Worm (Caenorhabditis elegans) whole organism, midembryonic: ENCODE results near the gene C06E2.2.

Experiments used
- T22C8.4 ChIP-seq: fragments of 200-800 bp; sonication (Bioruptor generic); IDR thresholded peaks from 2 replicates; pipeline ENCODE4 v1.3.6; 2022; ENCODE audit warnings: missing genetic modification characterization, missing compliant biosample characterization
- cog-1 ChIP-seq: sonication (generic microtip); optimal IDR thresholded peaks from 2 replicates; lab custom pipeline; 2016; ENCODE audit warnings: missing genetic modification characterization, missing compliant biosample characterization
- flt-1 ChIP-seq: fragments of 200-800 bp; sonication (Bioruptor generic); IDR thresholded peaks from 2 replicates; pipeline ENCODE4 v1.3.6; 2022; ENCODE audit warnings: missing genetic modification characterization, missing compliant biosample characterization
- klf-2 ChIP-seq: fragments of 200-800 bp; sonication (Bioruptor generic); conservative IDR thresholded peaks from 2 replicates; pipeline ENCODE4 v1.3.6; 2022; ENCODE audit warnings: missing genetic modification reagents, missing genetic modification characterization, missing compliant biosample characterization
- med-1 ChIP-seq: sonication (generic microtip); optimal IDR thresholded peaks from 2 replicates; lab custom pipeline; 2017; ENCODE audit warnings: missing genetic modification characterization, mild to moderate bottlenecking, missing compliant biosample characterization, antibody characterized with exemption, missing genetic modification reagents; ENCODE audit not compliant: insufficient read depth
- ref-1 ChIP-seq: fragments of 200-800 bp; sonication (Bioruptor generic); conservative IDR thresholded peaks from 2 replicates; pipeline ENCODE4 v1.3.6; 2022; ENCODE audit warnings: missing genetic modification reagents, missing genetic modification characterization, missing compliant biosample characterization
- tab-1 ChIP-seq: fragments of 200-800 bp; sonication (Bioruptor generic); IDR thresholded peaks from 2 replicates; pipeline ENCODE4 v1.3.6; 2022; ENCODE audit warnings: missing genetic modification characterization, missing compliant biosample characterization
- ztf-23 ChIP-seq: fragments of 200-800 bp; sonication (Bioruptor generic); IDR thresholded peaks from 2 replicates; pipeline ENCODE4 v1.3.6; 2022; ENCODE audit warnings: missing genetic modification reagents, missing genetic modification characterization, missing compliant biosample characterization
- ztf-29 ChIP-seq: fragments of 200-800 bp; sonication (Bioruptor generic); IDR thresholded peaks from 2 replicates; pipeline ENCODE4 v1.3.6; 2022; ENCODE audit warnings: missing genetic modification reagents, missing genetic modification characterization, missing compliant biosample characterization

Gene C06E2.2

DNA sequence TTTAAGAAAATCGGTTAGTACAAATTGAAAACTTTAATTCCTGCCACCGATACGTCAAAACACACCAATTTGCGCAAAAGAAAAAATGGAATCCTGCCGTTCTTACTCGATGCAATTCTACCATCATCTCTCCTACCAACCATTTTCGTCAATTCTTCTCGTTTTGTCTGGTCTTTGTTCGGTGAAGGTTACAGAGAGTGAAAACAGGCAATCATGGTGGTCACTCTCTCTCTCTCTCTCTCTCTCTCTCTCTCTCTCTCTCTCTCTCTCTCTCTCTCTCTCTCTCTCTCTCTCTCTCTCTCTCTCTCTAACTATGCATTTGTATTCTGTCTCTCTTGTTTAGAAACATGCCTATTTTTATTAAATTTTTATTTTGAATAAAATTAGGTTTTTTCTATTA lies 2.7 kb downstream of the C06E2.2 start:
- no peak for TF ChIP-seq ztf-23 (GFP tag; lab: Robert Waterston, UW)
- TF ChIP-seq med-1: no peak
- no peak for TF ChIP-seq T22C8.4 (GFP tag; lab: Robert Waterston, UW)
- TF ChIP-seq tab-1 (GFP tag; lab: Robert Waterston, UW): no peak
- no peak for TF ChIP-seq ztf-29
- TF ChIP-seq cog-1 (tag; lab: Kevin White, UChicago): no peak
- no peak for TF ChIP-seq klf-2 (GFP tag; lab: Robert Waterston, UW)

DNA sequence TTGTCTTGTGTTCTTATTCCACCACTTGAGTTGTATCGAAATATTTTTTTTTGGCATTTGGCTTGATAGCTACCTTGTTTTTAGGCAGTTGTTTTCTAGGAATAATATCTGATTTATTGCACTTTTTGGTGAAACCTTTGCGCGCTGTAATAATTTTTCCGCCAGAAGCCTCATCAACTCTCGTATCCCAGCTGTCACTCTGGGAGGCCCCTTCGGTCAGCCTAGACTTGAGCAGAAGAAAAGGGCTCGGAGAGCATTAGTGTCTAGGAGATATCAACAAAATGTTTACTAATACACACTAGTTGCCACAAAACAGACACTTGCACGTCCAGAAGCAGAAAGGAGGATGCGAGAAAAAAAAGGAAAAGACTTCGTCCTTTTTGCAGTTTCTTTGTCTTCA lies 9.4 kb downstream of the C06E2.2 start:
- TF ChIP-seq med-1: no peak
- no peak for TF ChIP-seq ref-1
- TF ChIP-seq T22C8.4 (GFP tag; lab: Robert Waterston, UW): no peak
- TF ChIP-seq ztf-23 (GFP tag; lab: Robert Waterston, UW): no peak
- TF ChIP-seq flt-1 (GFP tag; lab: Robert Waterston, UW): no peak
- no peak for TF ChIP-seq klf-2 (GFP tag; lab: Robert Waterston, UW)
- TF ChIP-seq ztf-29: no peak
- TF ChIP-seq tab-1 (GFP tag; lab: Robert Waterston, UW): no peak

DNA sequence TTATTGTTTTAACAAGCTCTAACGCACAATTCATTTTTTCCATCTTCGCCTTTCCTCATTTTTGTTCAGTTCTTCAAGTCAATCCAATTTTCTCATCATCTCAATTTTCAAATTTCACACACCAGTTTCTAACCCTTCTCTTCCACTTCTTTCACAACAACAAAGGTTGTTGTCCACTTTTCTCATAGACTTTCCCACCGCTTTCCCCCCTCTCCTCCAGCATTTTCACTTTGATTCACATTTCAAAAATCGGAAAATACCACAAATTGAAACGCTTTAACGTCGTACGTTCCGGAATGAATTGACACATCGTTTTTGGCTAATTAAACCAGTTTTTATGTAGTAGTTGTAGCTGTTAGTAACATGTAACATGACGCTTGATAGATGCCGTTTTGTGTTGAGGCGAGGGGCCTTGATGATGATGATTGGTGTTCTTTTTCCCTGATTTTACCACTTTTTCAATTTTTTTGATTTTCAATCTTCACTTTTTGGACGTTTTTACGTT lies 10.9 kb downstream of the C06E2.2 start:
- TF ChIP-seq T22C8.4 (GFP tag; lab: Robert Waterston, UW) (no peak), med-1 (no peak), tab-1 (GFP tag; lab: Robert Waterston, UW) (no peak), ztf-23 (GFP tag; lab: Robert Waterston, UW) (no peak), flt-1 (GFP tag; lab: Robert Waterston, UW) (no peak), ztf-29 (no peak), cog-1 (tag; lab: Kevin White, UChicago) (no peak), klf-2 (GFP tag; lab: Robert Waterston, UW) (no peak), ref-1 (no peak)

DNA sequence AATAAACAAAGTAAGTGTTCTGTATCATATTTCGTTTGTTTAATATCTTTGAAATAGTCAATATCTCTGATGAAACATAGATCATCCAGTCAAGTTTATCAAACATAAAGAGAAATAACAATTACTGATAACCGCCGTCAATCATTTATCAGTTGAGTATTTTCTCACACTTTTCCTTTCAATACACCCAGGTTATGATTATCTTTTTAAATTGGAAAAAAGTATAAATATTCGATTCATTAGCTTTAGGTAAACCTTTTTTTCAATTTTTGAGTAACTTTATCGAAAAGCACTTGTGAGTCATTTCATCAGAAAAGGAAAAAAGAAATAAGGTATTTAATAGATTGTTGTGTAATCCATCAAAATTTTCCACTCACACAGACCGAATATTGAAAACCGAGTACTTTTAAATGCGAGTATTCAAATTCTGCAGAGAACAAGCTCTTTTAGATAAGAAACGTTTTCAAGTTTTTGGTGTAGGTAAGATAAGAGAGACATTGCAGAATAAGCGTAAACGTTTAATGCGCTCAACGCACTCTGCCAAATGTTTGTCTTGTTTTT lies 12.0 kb downstream of the C06E2.2 start:
- TF ChIP-seq med-1 (no peak), cog-1 (tag; lab: Kevin White, UChicago) (no peak), ztf-23 (GFP tag; lab: Robert Waterston, UW) (no peak), flt-1 (GFP tag; lab: Robert Waterston, UW) (no peak), ref-1 (no peak), T22C8.4 (GFP tag; lab: Robert Waterston, UW) (no peak), klf-2 (GFP tag; lab: Robert Waterston, UW) (no peak), ztf-29 (no peak), tab-1 (GFP tag; lab: Robert Waterston, UW) (no peak)

DNA sequence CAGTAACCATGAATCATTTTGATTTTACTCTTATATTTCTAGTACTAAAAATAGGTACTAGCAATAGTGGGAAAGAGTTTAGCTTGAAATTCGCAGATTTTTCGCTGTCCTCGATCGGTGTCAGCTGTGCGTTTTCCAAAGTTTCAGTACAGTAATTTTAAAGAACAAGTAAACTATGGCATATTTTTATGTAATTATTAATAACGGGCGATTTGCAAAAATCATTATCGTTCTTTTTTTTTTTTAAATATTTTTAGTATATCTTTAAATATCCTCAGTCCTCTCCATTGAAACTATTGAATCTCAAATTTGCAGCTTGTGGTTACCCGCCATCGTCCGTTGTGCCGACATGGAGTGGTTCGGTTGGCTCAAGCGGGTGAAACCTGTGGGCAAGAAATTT lies 13.4 kb downstream of the C06E2.2 start, which contains the start of gene C13E3.1:
TSS of gene C13E3.1 (plus strand) at position 301 of the 400 bp plus-strand sequence.
- TF ChIP-seq ztf-23 (GFP tag; lab: Robert Waterston, UW) (no peak), flt-1 (GFP tag; lab: Robert Waterston, UW) (no peak), T22C8.4 (GFP tag; lab: Robert Waterston, UW) (no peak), ref-1 (no peak), ztf-29 (no peak), med-1 (no peak), klf-2 (GFP tag; lab: Robert Waterston, UW) (no peak), tab-1 (GFP tag; lab: Robert Waterston, UW) (no peak), cog-1 (tag; lab: Kevin White, UChicago) (no peak)

DNA sequence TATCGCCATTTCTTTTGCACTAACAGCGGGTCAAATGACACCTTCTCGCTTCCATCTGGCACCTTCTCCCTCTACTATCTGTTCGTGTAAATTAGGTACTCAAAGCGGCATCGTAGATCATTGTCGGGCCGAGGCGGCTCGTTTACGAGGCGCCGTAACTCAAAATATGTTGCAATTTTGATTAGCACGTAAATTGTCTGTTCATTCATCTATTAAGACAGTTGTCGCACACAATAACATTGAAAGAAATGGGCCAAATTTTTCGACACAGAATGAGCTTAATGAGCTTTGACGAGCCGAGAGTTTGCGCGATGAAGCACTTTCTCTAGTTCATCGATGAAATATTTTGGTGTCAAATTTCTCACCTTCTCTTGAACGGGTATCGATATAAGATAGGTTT lies 23.5 kb downstream of the C06E2.2 start:
- TF ChIP-seq ref-1: no peak
- TF ChIP-seq T22C8.4 (GFP tag; lab: Robert Waterston, UW): no peak
- TF ChIP-seq ztf-29: no peak
- TF ChIP-seq ztf-23 (GFP tag; lab: Robert Waterston, UW): no peak
- TF ChIP-seq flt-1 (GFP tag; lab: Robert Waterston, UW): no peak
- TF ChIP-seq med-1: no peak
- TF ChIP-seq cog-1 (tag; lab: Kevin White, UChicago): no peak
- no peak for TF ChIP-seq tab-1 (GFP tag; lab: Robert Waterston, UW)
- no peak for TF ChIP-seq klf-2 (GFP tag; lab: Robert Waterston, UW)

DNA sequence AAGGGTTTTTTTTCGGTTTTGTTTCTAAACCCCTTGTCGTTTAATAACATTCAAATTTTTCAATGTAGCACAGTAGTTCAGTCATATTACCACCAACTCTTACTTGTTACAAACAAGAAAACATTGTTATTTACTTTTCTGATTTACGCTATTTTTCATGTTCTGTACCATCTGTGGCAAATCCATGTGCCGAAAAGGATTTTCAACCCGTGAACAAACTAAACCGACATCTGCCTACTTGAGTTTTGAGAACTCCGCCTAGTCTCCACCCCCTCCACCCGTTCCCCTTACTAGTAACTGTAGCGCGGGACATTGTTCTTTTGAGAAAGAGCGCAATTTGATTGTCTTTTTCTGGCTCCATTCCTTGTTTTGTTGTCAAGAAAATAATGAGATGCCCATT lies 25.6 kb downstream of the C06E2.2 start, which contains the start of gene ensh-1:
TSS of gene ensh-1 (plus strand) at position 301 of the 400 bp plus-strand sequence.
- TF ChIP-seq med-1 (no peak), ref-1 (no peak), klf-2 (GFP tag; lab: Robert Waterston, UW) (no peak), ztf-23 (GFP tag; lab: Robert Waterston, UW) (no peak), tab-1 (GFP tag; lab: Robert Waterston, UW) (no peak), flt-1 (GFP tag; lab: Robert Waterston, UW) (no peak)

DNA sequence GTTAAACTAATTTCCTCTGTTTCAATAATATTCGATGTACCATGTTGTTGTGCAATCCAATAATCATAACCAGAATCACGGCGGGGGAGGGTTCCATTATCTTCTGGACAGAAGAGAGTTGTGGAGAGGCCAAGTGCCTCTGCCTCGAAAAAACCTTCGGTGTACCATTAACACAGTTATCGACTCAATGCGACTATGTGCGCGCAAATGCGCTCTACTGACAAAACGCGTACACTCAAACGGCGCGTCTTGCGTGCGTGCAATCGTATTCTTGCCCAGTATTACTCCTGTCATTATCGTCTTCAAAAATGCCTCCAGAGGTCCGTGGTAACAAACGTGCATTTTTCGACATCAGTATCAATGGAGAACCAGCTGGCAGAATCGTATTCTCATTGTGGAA lies 31.6 kb downstream of the C06E2.2 start, which contains the start of gene cyn-8:
TSS of gene cyn-8 (plus strand) at position 217 of the 400 bp plus-strand sequence.
- TF ChIP-seq tab-1 (GFP tag; lab: Robert Waterston, UW): 0 out of 2 replicates have a peak, but pooled peaks have one; percentile 32
- TF ChIP-seq ztf-29: no peak

DNA sequence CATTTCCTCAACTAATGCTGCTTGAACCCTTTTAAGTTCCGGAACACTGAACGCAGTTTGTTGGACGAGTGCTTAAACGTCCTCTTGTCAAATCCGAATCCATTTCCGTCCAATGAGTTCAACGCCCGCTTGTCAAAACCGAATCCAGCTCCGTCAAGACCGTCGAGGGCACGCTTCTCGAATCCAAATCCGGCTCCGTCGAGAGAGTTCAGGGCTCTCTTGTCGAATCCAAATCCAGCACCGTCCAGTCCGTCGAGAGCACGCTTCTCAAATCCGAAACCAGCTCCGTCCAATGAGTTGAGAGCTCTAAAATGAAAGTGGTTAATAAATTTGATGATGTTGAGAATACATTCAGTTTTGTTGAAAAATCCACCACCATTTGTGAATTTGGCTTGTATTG lies 38.3 kb downstream of the C06E2.2 start:
- TF ChIP-seq flt-1 (GFP tag; lab: Robert Waterston, UW) (no peak), ref-1 (no peak), cog-1 (tag; lab: Kevin White, UChicago) (no peak), med-1 (no peak), tab-1 (GFP tag; lab: Robert Waterston, UW) (no peak), klf-2 (GFP tag; lab: Robert Waterston, UW) (no peak), ztf-29 (no peak), T22C8.4 (GFP tag; lab: Robert Waterston, UW) (no peak), ztf-23 (GFP tag; lab: Robert Waterston, UW) (no peak)

DNA sequence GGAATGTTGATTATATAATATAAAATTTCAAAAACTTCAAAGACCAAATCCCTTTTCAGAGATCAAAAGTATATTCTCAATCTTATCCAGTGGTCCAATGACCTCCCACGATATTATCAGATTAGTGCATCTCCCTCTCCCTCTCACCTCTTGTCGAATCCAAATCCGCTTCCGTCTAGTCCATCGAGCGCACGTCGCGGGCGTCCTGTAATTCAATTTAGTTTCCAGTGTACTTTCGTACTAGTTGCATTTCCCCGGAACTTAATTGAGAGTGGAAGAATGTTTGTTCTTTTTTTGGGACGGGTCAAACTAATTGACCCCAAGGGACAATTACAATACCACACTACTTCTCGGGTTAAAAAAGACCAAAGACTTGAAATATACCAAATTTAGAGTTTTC lies 39.3 kb downstream of the C06E2.2 start:
- no peak for TF ChIP-seq cog-1 (tag; lab: Kevin White, UChicago)
- TF ChIP-seq flt-1 (GFP tag; lab: Robert Waterston, UW): no peak
- no peak for TF ChIP-seq T22C8.4 (GFP tag; lab: Robert Waterston, UW)
- no peak for TF ChIP-seq klf-2 (GFP tag; lab: Robert Waterston, UW)
- TF ChIP-seq ref-1: no peak
- no peak for TF ChIP-seq med-1
- no peak for TF ChIP-seq tab-1 (GFP tag; lab: Robert Waterston, UW)
- no peak for TF ChIP-seq ztf-23 (GFP tag; lab: Robert Waterston, UW)
- no peak for TF ChIP-seq ztf-29
